Fruit fly (Drosophila melanogaster) whole organism, prepupa: ENCODE results near the gene MESR6.

ENCODE experiments used
- Blimp-1 ChIP-seq: fragments of 200-800 bp; sonication (Bioruptor generic); optimal IDR thresholded peaks from 3 replicates; lab custom pipeline; 2017; ENCODE audit warnings: missing biosample characterization, missing genetic modification characterization, mild to moderate bottlenecking, moderate library complexity, missing genetic modification reagents
- CG10631 ChIP-seq: fragments of 200-800 bp; sonication (Bioruptor generic); optimal IDR thresholded peaks from 2 replicates; lab custom pipeline; 2016; ENCODE audit warnings: missing biosample characterization, missing genetic modification characterization
- CG10669 ChIP-seq: fragments of 200-800 bp; sonication (Bioruptor generic); optimal IDR thresholded peaks from 3 replicates; lab custom pipeline; 2018; ENCODE audit warnings: missing biosample characterization, mild to moderate bottlenecking, missing genetic modification characterization, moderate library complexity
- CG11902 ChIP-seq: fragments of 200-800 bp; sonication (Bioruptor generic); optimal IDR thresholded peaks from 3 replicates; lab custom pipeline; 2016; ENCODE audit warnings: missing biosample characterization, missing genetic modification characterization
- CG1621 ChIP-seq: fragments of 200-800 bp; sonication (Bioruptor generic); optimal IDR thresholded peaks from 3 replicates; lab custom pipeline; 2018; ENCODE audit warnings: missing biosample characterization, mild to moderate bottlenecking, missing genetic modification characterization
- CG16779 ChIP-seq: fragments of 200-800 bp; sonication (Bioruptor generic); optimal IDR thresholded peaks from 3 replicates; lab custom pipeline; 2017; ENCODE audit warnings: missing biosample characterization, mild to moderate bottlenecking, missing genetic modification characterization
- CG3032 ChIP-seq: fragments of 200-800 bp; optimal IDR thresholded peaks from 2 replicates; lab custom pipeline; 2019; ENCODE audit warnings: missing biosample characterization, mild to moderate bottlenecking, missing genetic modification characterization, moderate library complexity
- CG31627 ChIP-seq: fragments of 200-800 bp; sonication (Bioruptor generic); optimal IDR thresholded peaks from 3 replicates; lab custom pipeline; 2016; ENCODE audit warnings: missing biosample characterization, missing genetic modification characterization
- CG34406 ChIP-seq: fragments of 200-800 bp; sonication (Bioruptor generic); optimal IDR thresholded peaks from 3 replicates; lab custom pipeline; 2016; ENCODE audit warnings: missing biosample characterization, missing genetic modification characterization
- CG3919 ChIP-seq: fragments of 200-800 bp; sonication (Bioruptor generic); optimal IDR thresholded peaks from 3 replicates; lab custom pipeline; 2016; ENCODE audit warnings: missing biosample characterization, missing genetic modification characterization
- CG4318 ChIP-seq: fragments of 200-800 bp; sonication (Bioruptor generic); optimal IDR thresholded peaks from 3 replicates; lab custom pipeline; 2017; ENCODE audit warnings: missing biosample characterization, mild to moderate bottlenecking, missing genetic modification characterization
- CG6163 ChIP-seq: fragments of 200-800 bp; sonication (Bioruptor generic); IDR thresholded peaks from 3 replicates; pipeline ENCODE4 v1.3.6; 2022; ENCODE audit warnings: missing biosample characterization, missing genetic modification characterization
- CG6792 ChIP-seq: fragments of 200-800 bp; sonication (Bioruptor generic); optimal IDR thresholded peaks from 3 replicates; lab custom pipeline; 2016; ENCODE audit warnings: missing biosample characterization, missing genetic modification characterization
- CG8119 ChIP-seq: fragments of 200-800 bp; sonication (Bioruptor generic); IDR thresholded peaks from 3 replicates; pipeline ENCODE4 v1.3.6; 2022; ENCODE audit warnings: missing biosample characterization, missing genetic modification characterization
- CG9139 ChIP-seq: fragments of 200-800 bp; sonication (Bioruptor generic); optimal IDR thresholded peaks from 3 replicates; lab custom pipeline; 2017; ENCODE audit warnings: missing biosample characterization, mild to moderate bottlenecking, missing genetic modification characterization
- Eip78C ChIP-seq: fragments of 200-800 bp; sonication (Bioruptor generic); peaks from one replicate; lab custom pipeline; 2016; ENCODE audit warnings: missing biosample characterization, missing genetic modification characterization
- Eip93F ChIP-seq: fragments of 200-800 bp; sonication (Bioruptor generic); optimal IDR thresholded peaks from 2 replicates; lab custom pipeline; 2016; ENCODE audit warnings: missing biosample characterization, mild to moderate bottlenecking, missing genetic modification characterization
- Ets21C ChIP-seq: fragments of 200-800 bp; sonication (Bioruptor generic); optimal IDR thresholded peaks from 3 replicates; lab custom pipeline; 2016; ENCODE audit warnings: missing biosample characterization, missing genetic modification characterization
- Ets96B ChIP-seq: fragments of 200-800 bp; optimal IDR thresholded peaks from 2 replicates; lab custom pipeline; 2019; ENCODE audit warnings: missing biosample characterization, mild to moderate bottlenecking, missing genetic modification characterization, moderate library complexity
- Gug ChIP-seq: fragments of 200-800 bp; sonication (Bioruptor generic); IDR thresholded peaks from 2 replicates; pipeline ENCODE4 v1.3.6; 2022; ENCODE audit warnings: missing biosample characterization, missing genetic modification characterization
- Hr38 ChIP-seq: sonication (Bioruptor generic); optimal IDR thresholded peaks from 2 replicates; lab custom pipeline; 2016; ENCODE audit warnings: missing biosample characterization, missing genetic modification characterization
- Hr39 ChIP-seq: fragments of 200-800 bp; sonication (Bioruptor generic); optimal IDR thresholded peaks from 2 replicates; lab custom pipeline; 2016; ENCODE audit warnings: missing biosample characterization, missing genetic modification characterization
- Lpt ChIP-seq: fragments of 200-800 bp; sonication (Bioruptor generic); optimal IDR thresholded peaks from 3 replicates; lab custom pipeline; 2016; ENCODE audit warnings: missing biosample characterization, missing genetic modification characterization
- Met ChIP-seq: fragments of 200-800 bp; sonication (Bioruptor generic); optimal IDR thresholded peaks from 3 replicates; lab custom pipeline; 2016; ENCODE audit warnings: missing biosample characterization, missing genetic modification characterization
- OdsH ChIP-seq: fragments of 200-800 bp; sonication (Bioruptor generic); optimal IDR thresholded peaks from 3 replicates; lab custom pipeline; 2016; ENCODE audit warnings: missing biosample characterization, missing genetic modification characterization
- Smox ChIP-seq: fragments of 200-800 bp; sonication (Bioruptor generic); optimal IDR thresholded peaks from 3 replicates; lab custom pipeline; 2016; ENCODE audit warnings: missing biosample characterization, missing genetic modification characterization
- acj6 ChIP-seq: fragments of 200-800 bp; sonication (Bioruptor generic); optimal IDR thresholded peaks from 3 replicates; lab custom pipeline; 2016; ENCODE audit warnings: missing biosample characterization, missing genetic modification characterization
- cyc ChIP-seq: fragments of 200-800 bp; sonication (Bioruptor generic); optimal IDR thresholded peaks from 3 replicates; lab custom pipeline; 2016; ENCODE audit warnings: missing biosample characterization, missing genetic modification characterization
- dac ChIP-seq: fragments of 200-800 bp; sonication (Bioruptor generic); optimal IDR thresholded peaks from 2 replicates; lab custom pipeline; 2017; ENCODE audit warnings: missing biosample characterization, mild to moderate bottlenecking, missing genetic modification characterization
- eg ChIP-seq: fragments of 200-800 bp; sonication (Bioruptor generic); IDR thresholded peaks from 3 replicates; pipeline ENCODE4 v1.3.6; 2022; ENCODE audit warnings: missing biosample characterization, missing genetic modification characterization
- esn ChIP-seq: fragments of 200-800 bp; sonication (Bioruptor generic); optimal IDR thresholded peaks from 2 replicates; lab custom pipeline; 2016; ENCODE audit warnings: missing biosample characterization, mild to moderate bottlenecking, missing genetic modification characterization, moderate library complexity
- fd59A ChIP-seq: fragments of 200-800 bp; sonication (Bioruptor generic); optimal IDR thresholded peaks from 2 replicates; lab custom pipeline; 2017; ENCODE audit warnings: missing biosample characterization, mild to moderate bottlenecking, missing genetic modification characterization, missing genetic modification reagents
- fd85E ChIP-seq: fragments of 200-800 bp; sonication (Bioruptor generic); optimal IDR thresholded peaks from 3 replicates; lab custom pipeline; 2016; ENCODE audit warnings: missing biosample characterization, missing genetic modification characterization
- lz ChIP-seq: fragments of 200-800 bp; sonication (Bioruptor generic); optimal IDR thresholded peaks from 3 replicates; lab custom pipeline; 2016; ENCODE audit warnings: missing biosample characterization, missing genetic modification characterization
- pdm3 ChIP-seq: fragments of 200-800 bp; sonication (Bioruptor generic); optimal IDR thresholded peaks from 3 replicates; lab custom pipeline; 2016; ENCODE audit warnings: missing biosample characterization, missing genetic modification characterization
- salr ChIP-seq, 2 experiments: fragments of 200-800 bp; sonication (Bioruptor generic); optimal IDR thresholded peaks; 3 replicates each; lab custom pipeline; 2016 to 2018; ENCODE audit warnings: missing biosample characterization in 2 of 2, missing genetic modification characterization in 2 of 2, mild to moderate bottlenecking in 1 of 2
- ss ChIP-seq, 2 experiments: fragments of 200-800 bp; sonication (Bioruptor generic); optimal IDR thresholded peaks; 2 replicates in 1 of 2; 3 replicates in 1 of 2; lab custom pipeline; 2017 to 2018; ENCODE audit warnings: mild to moderate bottlenecking in 2 of 2, missing biosample characterization in 2 of 2, missing genetic modification characterization in 2 of 2, moderate library complexity in 1 of 2
- svp ChIP-seq: fragments of 200-800 bp; sonication (Bioruptor generic); peaks from one replicate; lab custom pipeline; 2016; ENCODE audit warnings: missing biosample characterization, missing genetic modification characterization
- topi ChIP-seq: fragments of 200-800 bp; sonication (Bioruptor generic); optimal IDR thresholded peaks from 3 replicates; lab custom pipeline; 2016; ENCODE audit warnings: missing biosample characterization, missing genetic modification characterization

MESR6 gene

DNA sequence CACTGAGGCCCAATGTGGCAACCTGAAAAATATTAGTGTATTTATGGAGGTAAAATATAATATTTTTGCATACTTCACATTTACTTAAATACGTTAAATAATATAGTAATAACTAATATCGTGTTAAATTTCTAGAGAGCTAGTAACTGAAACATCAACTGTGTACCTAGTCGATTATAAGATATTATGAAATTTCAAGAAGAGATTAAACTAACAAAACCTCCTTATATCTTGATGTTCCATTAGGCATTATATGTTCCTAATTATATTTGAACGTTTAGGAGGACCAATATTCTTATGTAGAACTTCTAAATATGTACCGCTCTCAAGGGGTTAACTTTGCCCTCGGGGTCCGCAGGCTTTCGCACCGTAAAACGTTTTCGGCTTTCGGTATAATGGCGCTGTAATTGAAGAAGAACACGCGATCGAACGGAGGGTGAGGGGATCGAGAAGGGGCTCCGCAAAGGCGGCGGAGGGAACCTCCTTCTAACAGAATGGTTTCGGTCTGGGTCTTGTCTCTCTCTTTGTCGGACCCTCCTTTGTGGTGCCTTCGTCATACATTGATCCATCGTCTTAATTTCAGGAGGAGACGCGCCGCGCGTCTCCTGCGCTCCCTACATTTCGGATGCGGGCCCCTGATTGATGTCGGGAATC, 46.0 kb upstream of the MESR6 start (continued):
- TF ChIP-seq CG1621 (tag; lab: Kevin White, UChicago) (no peak), CG31627 (GFP tag; lab: Kevin White, UChicago) (peak; percentile 69), Gug (GFP tag; lab: Robert Waterston, UW) (no peak), CG34406 (peak; percentile 75), dac (GFP tag; lab: Kevin White, UChicago) (no peak), Eip93F (GFP tag; lab: Kevin White, UChicago) (peak; percentile 74), svp (GFP tag; lab: Kevin White, UChicago) (peak; percentile 93), CG8119 (GFP tag; lab: Robert Waterston, UW) (0 out of 3 replicates have a peak, but pooled peaks have one; percentile 18), ss (GFP tag; optimal IDR thresholded peaks at IDR 0.05; lab: Kevin White, UChicago) (peak; percentile 66 to 98), esn (GFP tag; lab: Kevin White, UChicago) (peak; percentile 93), eg (no peak), CG16779 (tag; lab: Kevin White, UChicago) (peak; percentile 40), Ets21C (GFP tag; lab: Kevin White, UChicago) (peak; percentile 60), Hr39 (GFP tag; lab: Kevin White, UChicago) (peak; percentile 67), CG3032 (tag; lab: Kevin White, UChicago) (peak; percentile 58), CG10631 (GFP tag; lab: Kevin White, UChicago) (peak; percentile 68), OdsH (GFP tag; lab: Kevin White, UChicago) (peak; percentile 51), CG4318 (GFP tag; lab: Kevin White, UChicago) (no peak), Eip78C (peak; percentile 92), topi (peak; percentile 88), cyc (GFP tag; lab: Kevin White, UChicago) (peak; percentile 83), fd85E (GFP tag; lab: Kevin White, UChicago) (no peak), Met (GFP tag; lab: Kevin White, UChicago) (peak; percentile 90), CG6792 (GFP tag; lab: Kevin White, UChicago) (peak; percentile 82), CG6163 (GFP tag; lab: Robert Waterston, UW) (no peak), Lpt (GFP tag; lab: Kevin White, UChicago) (no peak), Smox (GFP tag; lab: Kevin White, UChicago) (peak; percentile 86), CG11902 (GFP tag; lab: Kevin White, UChicago) (peak; percentile 48), CG10669 (peak; percentile 56), CG9139 (GFP tag; lab: Kevin White, UChicago) (peak; percentile 38), salr (GFP tag; optimal IDR thresholded peaks at IDR 0.05; lab: Kevin White, UChicago) (peak in 1 of 2 experiments; percentile 44), lz (GFP tag; lab: Kevin White, UChicago) (peak; percentile 86), acj6 (GFP tag; lab: Kevin White, UChicago) (peak; percentile 82), Ets96B (tag; lab: Kevin White, UChicago) (peak; percentile 63)

DNA sequence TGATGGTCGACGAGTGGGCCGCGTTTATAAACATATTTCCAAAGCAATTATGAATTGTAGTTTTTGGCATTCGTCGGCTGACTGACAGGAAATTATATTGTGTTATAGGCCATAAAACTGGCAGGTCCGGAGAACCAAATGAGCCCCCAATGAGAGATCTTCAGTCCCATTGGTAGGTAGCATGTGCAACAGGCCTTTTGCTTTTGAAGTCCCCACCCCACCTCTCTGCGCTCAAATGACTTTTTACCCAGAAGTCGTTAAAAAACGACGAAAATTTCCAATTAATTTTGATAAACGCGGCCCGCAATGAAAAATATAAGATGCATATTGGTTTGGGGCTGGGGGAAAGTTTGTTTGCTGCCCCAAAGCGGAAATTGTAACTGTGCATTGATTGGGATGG, 44.2 kb upstream of the MESR6 start:
- TF ChIP-seq fd59A (GFP tag; lab: Kevin White, UChicago) (no peak), CG3919 (GFP tag; lab: Kevin White, UChicago) (no peak), Hr38 (no peak), pdm3 (no peak), CG11902 (GFP tag; lab: Kevin White, UChicago) (no peak), Eip78C (no peak), CG6163 (GFP tag; lab: Robert Waterston, UW) (no peak), Ets21C (GFP tag; lab: Kevin White, UChicago) (no peak), Blimp-1 (GFP tag; lab: Kevin White, UChicago) (no peak), lz (GFP tag; lab: Kevin White, UChicago) (no peak), Eip93F (GFP tag; lab: Kevin White, UChicago) (no peak)
